Fruit fly (Drosophila melanogaster): ENCODE results near the gene Crg-1.

Gene Crg-1

dm6 chrX:3768202-3768601 is 24.8 kb upstream of the Crg-1 start (continued):
- peak; percentile 42 for TF ChIP-seq achi (GFP tag; optimal IDR thresholded peaks at IDR 0.05)
- TF ChIP-seq CG1621 (tag; optimal IDR thresholded peaks at IDR 0.05), result no peak
- TF ChIP-seq CG8319 (GFP tag; optimal IDR thresholded peaks at IDR 0.05), result no peak
- no peak for TF ChIP-seq dac (GFP tag; optimal IDR thresholded peaks at IDR 0.05)
- peak; percentile 39 for TF ChIP-seq lz (GFP tag; optimal IDR thresholded peaks at IDR 0.05)
- no peak for TF ChIP-seq Lpt (GFP tag; optimal IDR thresholded peaks at IDR 0.05)
- TF ChIP-seq Gug (GFP tag; IDR thresholded peaks at IDR 0.05), result no peak
- TF ChIP-seq Blimp-1 (GFP tag; optimal IDR thresholded peaks at IDR 0.05), result no peak
- peak; percentile 67 for TF ChIP-seq svp (GFP tag)
- peak; percentile 14 for TF ChIP-seq CG34406 (GFP tag; optimal IDR thresholded peaks at IDR 0.05)
- TF ChIP-seq CG15336 (GFP tag; IDR thresholded peaks at IDR 0.05), result peak; percentile 64
- TF ChIP-seq CG3032 (tag; optimal IDR thresholded peaks at IDR 0.05), result no peak
- peak; percentile 17 for TF ChIP-seq Sox14 (GFP tag; optimal IDR thresholded peaks at IDR 0.05)
- TF ChIP-seq spab (GFP tag; optimal IDR thresholded peaks at IDR 0.05), result peak; percentile 17
- peak in 1 of 2 experiments; percentile 29 for TF ChIP-seq ss (GFP tag; optimal IDR thresholded peaks at IDR 0.05)
- no peak for TF ChIP-seq CG16779 (tag; optimal IDR thresholded peaks at IDR 0.05)
- peak; percentile 39; the same call in 2 of the 3 replicates for TF ChIP-seq eg (GFP tag; IDR thresholded peaks at IDR 0.05)
- no peak for TF ChIP-seq Eip75B (GFP tag; optimal IDR thresholded peaks at IDR 0.05)

dm6 chrX:3772434-3772810 is 20.6 kb upstream of the Crg-1 start:
- TF ChIP-seq CG31627 (GFP tag; optimal IDR thresholded peaks at IDR 0.05) (peak; percentile 23), topi (GFP tag; optimal IDR thresholded peaks at IDR 0.05) (peak; percentile 34), svp (GFP tag) (peak; percentile 87), Met (GFP tag; optimal IDR thresholded peaks at IDR 0.05) (peak; percentile 30), vri (GFP tag; optimal IDR thresholded peaks at IDR 0.05) (peak; percentile 77), lz (GFP tag; optimal IDR thresholded peaks at IDR 0.05) (peak; percentile 3), Smox (GFP tag; optimal IDR thresholded peaks at IDR 0.05) (peak; percentile 38), Hr39 (GFP tag; optimal IDR thresholded peaks at IDR 0.05) (peak; percentile 15), fd59A (GFP tag; optimal IDR thresholded peaks at IDR 0.05) (no peak), CG32006 (GFP tag; optimal IDR thresholded peaks at IDR 0.05) (no peak), Sox15 (GFP tag; optimal IDR thresholded peaks at IDR 0.05) (no peak), Sox102F (GFP tag; optimal IDR thresholded peaks at IDR 0.05) (peak; percentile 41), esn (GFP tag; optimal IDR thresholded peaks at IDR 0.05) (peak; percentile 23), Eip78C (GFP tag) (peak; percentile 70)

- TF ChIP-seq dsx (GFP tag; optimal IDR thresholded peaks at IDR 0.05; ENCODE audit: poor library complexity, severe bottlenecking) (no peak), Smox (GFP tag; optimal IDR thresholded peaks at IDR 0.05) (no peak), CG9139 (GFP tag; optimal IDR thresholded peaks at IDR 0.05) (no peak), Eip75B (GFP tag; optimal IDR thresholded peaks at IDR 0.05) (peak; percentile 27), Sox102F (GFP tag; optimal IDR thresholded peaks at IDR 0.05) (no peak), CG32006 (GFP tag; optimal IDR thresholded peaks at IDR 0.05) (peak; percentile 63), CG6163 (GFP tag; IDR thresholded peaks at IDR 0.05) (peak; percentile 85), CG3032 (tag; optimal IDR thresholded peaks at IDR 0.05) (peak; percentile 12), CG10669 (GFP tag; optimal IDR thresholded peaks at IDR 0.05) (peak; percentile 16), topi (GFP tag; optimal IDR thresholded peaks at IDR 0.05) (peak; percentile 6), OdsH (GFP tag; optimal IDR thresholded peaks at IDR 0.05) (peak; percentile 32), Gug (GFP tag; IDR thresholded peaks at IDR 0.05) (peak; percentile 64), Ets96B (tag; optimal IDR thresholded peaks at IDR 0.05) (peak; percentile 36), CG6276 (GFP tag; optimal IDR thresholded peaks at IDR 0.05) (peak; percentile 75), ss (GFP tag; optimal IDR thresholded peaks at IDR 0.05) (peak; percentile 1 to 46), CG8632 (GFP tag; optimal IDR thresholded peaks at IDR 0.05) (no peak), dac (GFP tag; optimal IDR thresholded peaks at IDR 0.05) (peak; percentile 4), CG6854 (GFP tag; optimal IDR thresholded peaks at IDR 0.05) (peak; percentile 30), CG8119 (GFP tag; IDR thresholded peaks at IDR 0.05) (peak; percentile 71), acj6 (GFP tag; optimal IDR thresholded peaks at IDR 0.05) (no peak), CG34406 (GFP tag; optimal IDR thresholded peaks at IDR 0.05) (no peak), fkh (GFP tag; optimal IDR thresholded peaks at IDR 0.05) (peak; percentile 54), Sox15 (GFP tag; optimal IDR thresholded peaks at IDR 0.05) (no peak), fd85E (GFP tag; optimal IDR thresholded peaks at IDR 0.05) (no peak), Met (GFP tag; optimal IDR thresholded peaks at IDR 0.05) (peak; percentile 27), Eip93F (GFP tag; optimal IDR thresholded peaks at IDR 0.05) (no peak), esn (GFP tag; optimal IDR thresholded peaks at IDR 0.05) (peak; percentile 7), achi (GFP tag; optimal IDR thresholded peaks at IDR 0.05) (peak; percentile 32), fd59A (GFP tag; optimal IDR thresholded peaks at IDR 0.05) (no peak), Lpt (GFP tag; optimal IDR thresholded peaks at IDR 0.05) (peak; percentile 47)
Observed at dm6 chrX:3772811-3773740, 19.9 kb upstream of the Crg-1 start.
